Fruit fly (Drosophila melanogaster): ENCODE data around the gene CG11360.

Gene CG11360

DNA sequence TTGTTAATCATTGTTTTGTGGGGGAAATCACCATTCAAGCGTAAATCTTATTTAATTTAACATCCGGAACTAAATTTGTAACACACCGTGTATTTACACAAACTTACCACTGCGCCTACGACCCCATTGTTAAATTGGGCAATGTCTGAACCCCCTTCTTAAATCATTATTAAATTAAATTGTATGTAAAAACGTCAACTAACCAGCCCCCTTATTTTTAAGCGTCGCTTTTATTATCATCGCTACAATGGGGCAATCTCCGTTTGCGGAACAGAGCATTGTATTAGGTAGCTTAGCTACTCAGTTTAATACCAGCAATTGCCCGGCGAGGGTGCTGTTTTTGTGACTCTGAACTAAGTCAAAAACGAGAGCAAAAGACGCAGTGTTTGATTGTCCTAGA, 41.6 kb upstream of the CG11360 start, which contains the start of gene Gat:
Gene Gat, plus strand, starts transcription at position 301 of the 400 bp plus-strand sequence.
- TF ChIP-seq CG2199 (GFP tag; IDR thresholded peaks at IDR 0.05) (0 out of 3 replicates have a peak, but pooled peaks have one; percentile 34), ERR (GFP tag; optimal IDR thresholded peaks at IDR 0.05) (no peak)

- TF ChIP-seq wor (GFP tag; IDR thresholded peaks at IDR 0.05) (no peak), seq (GFP tag; IDR thresholded peaks at IDR 0.05) (no peak), CG7839 (tag; optimal IDR thresholded peaks at IDR 0.05) (no peak), CG17802 (tag; optimal IDR thresholded peaks at IDR 0.05) (peak; percentile 77), wek (GFP tag; optimal IDR thresholded peaks at IDR 0.05) (peak; percentile 32), Ets97D (GFP tag; optimal IDR thresholded peaks at IDR 0.05) (no peak), CG11723 (GFP tag; optimal IDR thresholded peaks at IDR 0.05) (peak; percentile 28), cas (GFP tag; IDR thresholded peaks at IDR 0.05) (no peak), stwl (tag; optimal IDR thresholded peaks at IDR 0.05) (peak; percentile 3), CG17361 (GFP tag; IDR thresholded peaks at IDR 0.05) (no peak), CG2120 (GFP tag; optimal IDR thresholded peaks at IDR 0.05) (no peak), gfzf (GFP tag; optimal IDR thresholded peaks at IDR 0.05) (peak; percentile 14), CG5245 (GFP tag; optimal IDR thresholded peaks at IDR 0.05) (no peak), E2f2 (GFP tag; IDR thresholded peaks at IDR 0.05) (0 out of 2 replicates have a peak, but pooled peaks have one; percentile 13), CG12219 (GFP tag; optimal IDR thresholded peaks at IDR 0.05) (no peak), HmgZ (tag; optimal IDR thresholded peaks at IDR 0.05) (no peak), dpn (GFP tag; optimal IDR thresholded peaks at IDR 0.05) (no peak), Med (GFP tag) (peak; percentile 50), CG2199 (GFP tag; IDR thresholded peaks at IDR 0.05) (peak; percentile 90), pros (GFP tag; optimal IDR thresholded peaks at IDR 0.05) (no peak), chinmo (GFP tag; IDR thresholded peaks at IDR 0.05; ENCODE audit: partially characterized antibody) (no peak), B-H1 (GFP tag; IDR thresholded peaks at IDR 0.05) (no peak), CG30020 (tag; optimal IDR thresholded peaks at IDR 0.05) (peak; percentile 91)
Measured at dm6 chr4:646414-647016, 24.4 kb upstream of the CG11360 start, which contains the start of gene Ekar. Gene Ekar (minus strand): TSS chr4:646556.

- peak; percentile 57 for TF ChIP-seq Med (GFP tag)
- no peak for TF ChIP-seq MBD-R2 (GFP tag; IDR thresholded peaks at IDR 0.05)
- TF ChIP-seq CG14710 (tag; optimal IDR thresholded peaks at IDR 0.05): no peak
- TF ChIP-seq CG18476 (GFP tag; optimal IDR thresholded peaks at IDR 0.05): peak; percentile 29
- no peak for TF ChIP-seq Mad (GFP tag; optimal IDR thresholded peaks at IDR 0.05)
- TF ChIP-seq tna (GFP tag; IDR thresholded peaks at IDR 0.05; ENCODE audit: partially characterized antibody): peak; percentile 45; the same call in 1 of the 2 replicates
- peak; percentile 67 for TF ChIP-seq E2f2 (GFP tag; IDR thresholded peaks at IDR 0.05)
- no peak for TF ChIP-seq Dip2 (GFP tag; IDR thresholded peaks at IDR 0.05)
- 0 out of 2 replicates have a peak, but pooled peaks have one; percentile 23 for TF ChIP-seq Scr (GFP tag; IDR thresholded peaks at IDR 0.05; ENCODE audit: partially characterized antibody)
- peak; percentile 14 for TF ChIP-seq Dp (GFP tag; optimal IDR thresholded peaks at IDR 0.05)
- TF ChIP-seq row (GFP tag; IDR thresholded peaks at IDR 0.05): 0 out of 3 replicates have a peak, but pooled peaks have one; percentile 18
- no peak for TF ChIP-seq gsb (GFP tag; IDR thresholded peaks at IDR 0.05)
- no peak for TF ChIP-seq C15 (GFP tag; IDR thresholded peaks at IDR 0.05)
- TF ChIP-seq Ets65A (GFP tag): peak; percentile 83
Measured at dm6 chr4:647388-647787, 23.6 kb upstream of the CG11360 start.
